Worm (Caenorhabditis elegans): ENCODE results near the gene memi-1.

The memi-1 gene

DNA sequence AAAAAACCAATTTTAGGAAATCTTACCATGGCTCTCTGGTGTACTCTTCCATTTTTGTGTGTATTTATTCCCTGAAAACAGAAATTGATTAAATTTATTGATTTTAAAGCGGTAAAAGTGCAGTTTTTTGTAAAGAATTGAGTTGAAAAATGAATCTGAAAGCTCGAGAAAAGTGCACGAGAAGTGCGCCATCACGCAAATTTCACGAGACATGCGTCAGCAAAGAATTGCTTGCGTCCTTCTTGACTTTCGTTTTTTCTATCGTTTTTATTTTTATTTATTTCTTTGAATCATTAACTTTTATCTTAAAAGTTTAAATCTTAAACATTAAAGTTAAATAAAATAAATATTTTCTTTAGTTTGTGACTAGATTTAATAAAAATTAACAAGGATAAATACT, 14.8 kb downstream of the memi-1 start, which contains the start of gene timm-17B.1 (continued):
- TF ChIP-seq pbrm-1 (GFP tag; IDR thresholded peaks at IDR 0.05) (peak; percentile 58; the same call in 1 of the 2 replicates), lin-54 (GFP tag; optimal IDR thresholded peaks at IDR 0.05) (peak; percentile 67), lin-26 (GFP tag; IDR thresholded peaks at IDR 0.05) (no peak), K11D2.4 (GFP tag; IDR thresholded peaks at IDR 0.05) (no peak), ztf-25 (GFP tag; IDR thresholded peaks at IDR 0.05) (no peak), nhr-90 (tag; optimal IDR thresholded peaks at IDR 0.05) (no peak), sea-2 (GFP tag; IDR thresholded peaks at IDR 0.05) (no peak), him-1 (tag; optimal IDR thresholded peaks at IDR 0.05) (peak; percentile 51), attf-5 (GFP tag; optimal IDR thresholded peaks at IDR 0.05) (peak; percentile 17), Y53F4B.3 (GFP tag; IDR thresholded peaks at IDR 0.05) (no peak), dox-1 (GFP tag; IDR thresholded peaks at IDR 0.05) (peak; percentile 68), ZK185.1 (tag; optimal IDR thresholded peaks at IDR 0.05; ENCODE audit: poor library complexity, severe bottlenecking) (peak; percentile 49), let-607 (tag; optimal IDR thresholded peaks at IDR 0.05) (peak in 1 of 2 experiments; percentile 14), zim-3 (tag; optimal IDR thresholded peaks at IDR 0.05) (no peak), nhr-80 (tag; optimal IDR thresholded peaks at IDR 0.05) (peak; percentile 8), rcor-1 (GFP tag; IDR thresholded peaks at IDR 0.05) (peak; percentile 63; the same call in 1 of the 2 replicates), hsf-1 (GFP tag; IDR thresholded peaks at IDR 0.05) (no peak), snpc-3.4 (tag; optimal IDR thresholded peaks at IDR 0.05) (peak; percentile 19), Y53G8AR.9 (GFP tag; conservative IDR thresholded peaks at IDR 0.05) (0 out of 2 replicates have a peak, but pooled peaks have one; percentile 62), T26A5.8 (tag; optimal IDR thresholded peaks at IDR 0.05) (no peak), lin-40 (tag; optimal IDR thresholded peaks at IDR 0.05) (peak; percentile 67), ztf-18 (tag; optimal IDR thresholded peaks at IDR 0.05) (peak; percentile 97), madf-6 (GFP tag; IDR thresholded peaks at IDR 0.05) (peak; percentile 30; the same call in 1 of the 2 replicates)

DNA sequence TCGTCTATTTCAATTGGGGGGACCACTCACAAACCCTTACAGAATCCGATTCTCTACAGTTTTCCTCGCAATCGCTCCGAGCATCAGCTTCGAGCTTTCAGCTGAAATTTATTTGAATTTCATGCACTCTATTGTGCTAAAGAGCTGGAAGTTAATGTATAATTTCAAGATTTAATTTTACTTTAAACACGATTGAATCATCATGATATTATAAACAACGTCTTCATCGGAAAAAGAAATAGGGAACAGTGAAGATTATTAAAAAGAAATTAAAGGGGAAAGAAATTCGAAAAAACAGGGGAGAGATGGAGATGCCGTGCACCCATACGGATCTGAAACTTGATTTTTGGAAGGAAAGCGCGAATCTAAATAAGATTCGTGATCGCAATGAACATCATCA, 16.1 kb downstream of the memi-1 start, which contains the start of gene hoe-1:
TSS of gene hoe-1 (minus strand) at position 101 of the 400 bp plus-strand sequence.
- TF ChIP-seq C17E4.6 (GFP tag; IDR thresholded peaks at IDR 0.05) (no peak), F49E8.2 (tag; optimal IDR thresholded peaks at IDR 0.05; ENCODE audit: insufficient read depth) (peak; percentile 26), F10E7.11 (tag; optimal IDR thresholded peaks at IDR 0.05) (no peak), snpc-3.4 (tag; optimal IDR thresholded peaks at IDR 0.05) (peak; percentile 50), attf-6 (GFP tag; IDR thresholded peaks at IDR 0.05) (peak; percentile 8; the same call in 1 of the 2 replicates), let-607 (tag; optimal IDR thresholded peaks at IDR 0.05) (no peak), rpc-1 (optimal IDR thresholded peaks at IDR 0.05) (no peak), rpc-1 (tag; optimal IDR thresholded peaks at IDR 0.05) (no peak), ceh-100 (GFP tag; IDR thresholded peaks at IDR 0.05) (0 out of 2 replicates have a peak, but pooled peaks have one; percentile 32), snpc-4 (GFP tag; optimal IDR thresholded peaks at IDR 0.05) (no peak), snpc-4 (tag; optimal IDR thresholded peaks at IDR 0.05) (peak in 1 of 4 experiments; percentile 42), hlh-12 (tag; optimal IDR thresholded peaks at IDR 0.05) (no peak), hsf-1 (GFP tag; IDR thresholded peaks at IDR 0.05) (0 out of 2 replicates have a peak, but pooled peaks have one; percentile 34), ztf-18 (tag; optimal IDR thresholded peaks at IDR 0.05) (peak; percentile 70), atf-7 (tag; optimal IDR thresholded peaks at IDR 0.05) (no peak), madf-6 (GFP tag; IDR thresholded peaks at IDR 0.05) (0 out of 2 replicates have a peak, but pooled peaks have one; percentile 10), Y53G8AR.9 (GFP tag; conservative IDR thresholded peaks at IDR 0.05) (0 out of 2 replicates have a peak, but pooled peaks have one; percentile 64), lin-26 (GFP tag; IDR thresholded peaks at IDR 0.05) (0 out of 2 replicates have a peak, but pooled peaks have one; percentile 48)

DNA sequence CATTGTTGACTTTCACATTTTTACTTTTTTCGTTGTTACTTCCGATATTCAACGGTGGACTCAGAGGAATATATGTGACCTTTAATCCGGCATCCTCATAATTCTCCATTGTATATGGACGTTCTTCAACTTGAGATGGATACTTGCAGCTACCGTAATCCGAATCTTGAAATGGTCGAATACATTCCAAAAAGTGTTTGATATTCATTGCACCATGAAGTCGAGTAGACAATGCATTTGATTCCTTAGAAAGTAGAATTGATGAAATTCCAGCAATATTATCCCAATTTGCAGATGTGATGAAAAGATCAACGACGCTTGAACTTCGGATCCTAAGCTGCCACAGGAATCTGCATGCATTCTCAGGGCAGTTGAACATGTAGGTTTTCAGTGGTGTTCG, 17.7 kb downstream of the memi-1 start:
- no peak for TF ChIP-seq attf-3 (GFP tag; conservative IDR thresholded peaks at IDR 0.05)
- no peak for TF ChIP-seq pha-4 (tag; optimal IDR thresholded peaks at IDR 0.05)
- no peak for TF ChIP-seq athp-1 (tag; optimal IDR thresholded peaks at IDR 0.05)
- TF ChIP-seq mel-28 (tag; optimal IDR thresholded peaks at IDR 0.05; ENCODE audit: borderline replicate concordance): no peak
- TF ChIP-seq F52B5.7 (tag; optimal IDR thresholded peaks at IDR 0.05): no peak
- TF ChIP-seq nhr-120 (GFP tag; IDR thresholded peaks at IDR 0.05): no peak
- no peak for TF ChIP-seq ceh-100 (GFP tag; IDR thresholded peaks at IDR 0.05)
- TF ChIP-seq hrde-1 (tag; optimal IDR thresholded peaks at IDR 0.05; ENCODE audit: borderline replicate concordance): no peak
- no peak for TF ChIP-seq ztf-25 (GFP tag; IDR thresholded peaks at IDR 0.05)
- no peak for TF ChIP-seq snpc-1.3 (tag; optimal IDR thresholded peaks at IDR 0.05; ENCODE audit: insufficient read depth)
- TF ChIP-seq ztf-18 (tag; optimal IDR thresholded peaks at IDR 0.05): no peak
- TF ChIP-seq K12H6.12 (tag; optimal IDR thresholded peaks at IDR 0.05): no peak
- TF ChIP-seq ztf-3 (GFP tag; optimal IDR thresholded peaks at IDR 0.05): no peak
- no peak for TF ChIP-seq bed-2 (GFP tag; IDR thresholded peaks at IDR 0.05)
- no peak for TF ChIP-seq ceh-91 (GFP tag; IDR thresholded peaks at IDR 0.05)

Data from whole organism, young adult.